Worm (Caenorhabditis elegans): Measurements from ENCODE around the gene dhrs-4.

The dhrs-4 gene

DNA sequence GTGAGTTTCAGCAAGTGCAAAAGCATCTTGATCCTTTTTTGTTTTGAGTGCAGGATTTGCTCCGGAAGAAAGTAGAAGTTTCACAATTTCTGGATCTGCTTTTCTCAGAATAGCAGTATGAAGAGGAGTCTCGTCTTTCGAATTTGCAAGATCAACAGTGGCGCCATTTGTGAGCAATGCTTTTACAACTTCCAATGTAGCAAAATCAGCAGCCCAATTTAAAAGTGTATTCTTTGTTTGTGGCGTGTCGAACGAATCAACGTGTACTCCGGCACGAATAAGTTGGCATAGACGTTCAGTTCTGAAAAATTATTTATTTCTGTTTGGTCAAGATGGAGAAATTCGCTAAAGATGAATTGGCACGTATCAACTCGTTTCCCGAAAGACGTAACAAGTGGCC lies 27.2 kb downstream of the dhrs-4 start, which contains the start of gene T16G1.13 (continued):
- no peak for TF ChIP-seq lsy-27 (tag; optimal IDR thresholded peaks at IDR 0.05; ENCODE audit: borderline replicate concordance, insufficient read depth)
- no peak for TF ChIP-seq F52B5.7 (tag; optimal IDR thresholded peaks at IDR 0.05)

DNA sequence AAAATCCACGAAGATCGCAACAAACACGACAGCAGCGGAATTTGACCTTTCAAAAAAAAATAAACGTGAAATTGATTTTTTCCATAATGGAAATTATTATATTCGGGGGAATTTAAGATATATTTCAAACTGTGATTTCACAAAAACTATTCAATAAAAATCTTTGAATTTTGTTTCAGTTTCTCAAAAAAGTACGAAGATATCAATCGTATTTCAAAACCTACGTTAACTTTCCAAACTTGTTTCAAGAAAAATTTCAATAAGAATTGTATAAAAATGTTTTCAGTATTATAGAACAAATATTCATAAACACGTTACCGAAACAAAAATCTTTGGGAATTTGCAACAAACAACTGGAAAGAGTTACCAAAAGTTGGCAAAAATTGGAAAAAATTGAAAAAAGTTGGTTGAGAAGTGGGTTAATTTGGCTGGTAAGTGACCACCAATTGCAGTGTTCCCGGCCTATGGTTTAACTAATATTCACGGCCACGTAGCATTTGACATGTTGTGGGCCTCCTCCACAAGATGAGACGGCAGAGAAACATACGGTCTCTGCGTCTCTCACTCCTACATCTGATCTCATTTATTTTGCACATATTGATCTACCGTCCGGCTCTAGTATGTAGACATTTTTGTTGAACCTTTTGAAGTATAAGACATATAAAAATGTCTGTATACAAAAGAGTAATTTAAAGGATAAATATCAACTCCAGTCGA lies 28.6 kb downstream of the dhrs-4 start, which contains the start of the genes T16G1.9 and T16G1.18:
Gene T16G1.9, minus strand, starts transcription at position 51 of the 717 bp plus-strand sequence.
Gene T16G1.18, plus strand, starts transcription at position 493 of the 717 bp plus-strand sequence.
- TF ChIP-seq nhr-120 (GFP tag; IDR thresholded peaks at IDR 0.05) (no peak), attf-5 (GFP tag; optimal IDR thresholded peaks at IDR 0.05) (peak; percentile 68), Y95B8A.8 (GFP tag; IDR thresholded peaks at IDR 0.05) (no peak), him-1 (tag; optimal IDR thresholded peaks at IDR 0.05) (no peak), dox-1 (GFP tag; IDR thresholded peaks at IDR 0.05) (peak; percentile 37; the same call in 1 of the 2 replicates), rcor-1 (GFP tag; IDR thresholded peaks at IDR 0.05) (no peak), efl-1 (GFP tag; optimal IDR thresholded peaks at IDR 0.05) (peak; percentile 19), mel-28 (tag; optimal IDR thresholded peaks at IDR 0.05; ENCODE audit: borderline replicate concordance) (no peak), attf-3 (GFP tag; conservative IDR thresholded peaks at IDR 0.05) (peak; percentile 81), let-607 (tag; optimal IDR thresholded peaks at IDR 0.05) (peak; percentile 86 to 92), hmg-1.2 (GFP tag; IDR thresholded peaks at IDR 0.05) (peak; percentile 81; the same call in 1 of the 2 replicates), zim-3 (tag; optimal IDR thresholded peaks at IDR 0.05) (no peak), nhr-80 (tag; optimal IDR thresholded peaks at IDR 0.05) (peak; percentile 51), snpc-1.3 (tag; optimal IDR thresholded peaks at IDR 0.05; ENCODE audit: insufficient read depth) (no peak), mcd-1 (GFP tag; IDR thresholded peaks at IDR 0.05) (peak; percentile 35; the same call in 1 of the 2 replicates), snpc-4 (GFP tag; optimal IDR thresholded peaks at IDR 0.05) (no peak), snpc-4 (tag; optimal IDR thresholded peaks at IDR 0.05) (peak in 1 of 4 experiments; percentile 33), ztf-22 (GFP tag; optimal IDR thresholded peaks at IDR 0.05) (no peak)

DNA sequence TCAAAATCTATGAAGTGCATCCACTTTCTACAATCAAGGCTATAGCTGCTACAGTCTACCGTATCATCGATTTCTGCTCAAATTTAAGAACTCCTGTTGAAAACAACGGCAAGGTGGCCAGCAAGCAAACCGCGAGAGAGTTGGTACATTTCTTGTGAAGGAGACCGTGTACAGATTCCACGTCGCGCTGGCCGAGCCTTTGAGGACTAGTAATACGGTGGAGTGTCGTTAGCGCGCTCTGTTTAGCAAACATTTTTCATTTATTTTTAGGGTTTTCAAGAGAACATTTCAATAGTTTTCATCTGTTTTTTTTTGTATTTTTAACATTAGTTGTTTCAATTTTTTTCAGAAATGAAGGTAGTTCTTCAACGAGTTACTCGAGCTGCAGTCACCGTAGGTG lies 29.9 kb downstream of the dhrs-4 start, which contains the start of gene pqn-68:
Gene pqn-68, plus strand, starts transcription at position 350 of the 400 bp plus-strand sequence.
- 0 out of 2 replicates have a peak, but pooled peaks have one; percentile 22 for TF ChIP-seq nfyb-1 (GFP tag; IDR thresholded peaks at IDR 0.05)
- peak; percentile 61 to 62 for TF ChIP-seq let-607 (tag; optimal IDR thresholded peaks at IDR 0.05)
- peak; percentile 91 for TF ChIP-seq attf-3 (GFP tag; conservative IDR thresholded peaks at IDR 0.05)
- TF ChIP-seq mcd-1 (GFP tag; IDR thresholded peaks at IDR 0.05) = 0 out of 2 replicates have a peak, but pooled peaks have one; percentile 24
- TF ChIP-seq ztf-3 (GFP tag; optimal IDR thresholded peaks at IDR 0.05) = no peak

DNA sequence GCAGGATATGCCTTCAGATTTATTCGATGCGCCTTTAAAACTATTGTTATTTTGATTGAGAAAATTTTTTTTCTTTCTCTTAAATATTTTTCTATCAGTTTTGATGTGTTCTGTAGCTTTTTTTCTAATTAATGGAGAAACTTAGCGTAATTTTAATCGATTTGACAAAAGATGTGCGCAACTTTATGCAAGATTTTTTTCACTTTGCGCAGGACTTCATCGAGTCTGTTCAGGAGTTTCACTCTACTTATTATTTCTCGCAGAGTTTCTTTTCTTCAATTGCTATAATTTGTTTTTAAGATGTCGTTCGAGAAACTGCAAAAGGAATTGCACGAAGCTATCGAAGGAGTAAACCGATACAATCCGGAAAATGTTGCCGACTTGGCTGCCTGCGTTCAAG lies 31.3 kb downstream of the dhrs-4 start, which contains the start of gene eif-3.K:
Gene eif-3.K, plus strand, starts transcription at position 301 of the 400 bp plus-strand sequence.
- TF ChIP-seq F55B11.4 (tag; optimal IDR thresholded peaks at IDR 0.05; ENCODE audit: borderline replicate concordance, insufficient read depth) (no peak), ztf-6 (GFP tag; IDR thresholded peaks at IDR 0.05) (no peak), somi-1 (GFP tag; optimal IDR thresholded peaks at IDR 0.05) (no peak), ztf-22 (GFP tag; optimal IDR thresholded peaks at IDR 0.05) (no peak), nfyb-1 (GFP tag; IDR thresholded peaks at IDR 0.05) (no peak), Y79H2A.3 (GFP tag; conservative IDR thresholded peaks at IDR 0.05) (no peak), tbx-9 (tag; optimal IDR thresholded peaks at IDR 0.05; ENCODE audit: borderline replicate concordance) (no peak), ztf-25 (GFP tag; IDR thresholded peaks at IDR 0.05) (no peak), F57C9.4 (tag; optimal IDR thresholded peaks at IDR 0.05) (no peak), sptf-2 (GFP tag; optimal IDR thresholded peaks at IDR 0.05) (no peak), chd-7 (tag; optimal IDR thresholded peaks at IDR 0.05) (no peak), snpc-1.1 (tag; optimal IDR thresholded peaks at IDR 0.05; ENCODE audit: insufficient read depth) (no peak), Y95B8A.8 (GFP tag; IDR thresholded peaks at IDR 0.05) (no peak), tbp1 (GFP tag; optimal IDR thresholded peaks at IDR 0.05) (no peak), nhr-27 (tag; optimal IDR thresholded peaks at IDR 0.05) (no peak), tlf-1 (GFP tag; optimal IDR thresholded peaks at IDR 0.05) (no peak), lag-1 (GFP tag; IDR thresholded peaks at IDR 0.05) (no peak), F39B2.1 (GFP tag; IDR thresholded peaks at IDR 0.05) (no peak)
